Fruit fly (Drosophila melanogaster) S2 (cell line): ENCODE data around the gene mthl12.

Source experiments
- CG8478 ChIP-seq: fragments of >200 bp; optimal IDR thresholded peaks from 2 replicates; lab custom pipeline; 2018
- CTCF ChIP-seq, 2 experiments: fragments of >200 bp; optimal IDR thresholded peaks; 2 replicates each; lab custom pipeline; 2018

dm6 chr3R:13371840-13372680 is 18.6 kb downstream of the mthl12 start, which contains the start of the genes Lip3 and CG34309:
- TF ChIP-seq CG8478 (lab: Kevin White, UChicago) (no peak), CTCF (optimal IDR thresholded peaks at IDR 0.05; lab: Kevin White, UChicago) (no peak)
